Fruit fly (Drosophila melanogaster): ENCODE results near the gene Mkp.
A peak's percentile ranks its signal among the peaks of the same experiment; 100 is the strongest.

Mkp gene

dm6 chr3L:199754-200596 is 15.6 kb upstream of the Mkp start, which contains the start of the genes rno and mri (continued):
- TF ChIP-seq CG4424 (GFP tag; optimal IDR thresholded peaks at IDR 0.05) (peak; percentile 60), nerfin-1 (tag; optimal IDR thresholded peaks at IDR 0.05) (peak; percentile 36), hb (GFP tag; IDR thresholded peaks at IDR 0.05; ENCODE audit: partially characterized antibody) (peak; percentile 87), Usf (GFP tag; optimal IDR thresholded peaks at IDR 0.05) (peak; percentile 50), pum (GFP tag; optimal IDR thresholded peaks at IDR 0.05) (peak; percentile 20), ase (GFP tag; IDR thresholded peaks at IDR 0.05) (peak; percentile 69; the same call in 2 of the 3 replicates), D19A (tag; optimal IDR thresholded peaks at IDR 0.05) (peak; percentile 58), CG16813 (GFP tag; IDR thresholded peaks at IDR 0.05; ENCODE audit: partially characterized antibody) (peak; percentile 95), mam (GFP tag; optimal IDR thresholded peaks at IDR 0.05) (peak; percentile 32), vfl (GFP tag; optimal IDR thresholded peaks at IDR 0.05) (no peak), CG18619 (GFP tag; optimal IDR thresholded peaks at IDR 0.05) (peak; percentile 44), gsb-n (tag; optimal IDR thresholded peaks at IDR 0.05) (peak; percentile 78), Optix (GFP tag; IDR thresholded peaks at IDR 0.05) (peak; percentile 30; the same call in 1 of the 3 replicates), insv (GFP tag; optimal IDR thresholded peaks at IDR 0.05) (no peak), Elba2 (GFP tag; optimal IDR thresholded peaks at IDR 0.05) (peak; percentile 7), CG34224 (GFP tag; IDR thresholded peaks at IDR 0.05; ENCODE audit: partially characterized antibody) (peak; percentile 94), bsh (GFP tag; optimal IDR thresholded peaks at IDR 0.05) (peak in 1 of 2 experiments; percentile 71), pros (GFP tag; optimal IDR thresholded peaks at IDR 0.05) (no peak), croc (GFP tag; conservative IDR thresholded peaks at IDR 0.05) (peak; percentile 19; the same call in 1 of the 3 replicates), fd3F (GFP tag; optimal IDR thresholded peaks at IDR 0.05) (peak; percentile 64), Hsf (GFP tag; optimal IDR thresholded peaks at IDR 0.05) (peak; percentile 9), tgo (GFP tag; IDR thresholded peaks at IDR 0.05) (peak; percentile 77), CG11560 (tag; IDR thresholded peaks at IDR 0.05) (peak; percentile 97), CG15269 (tag; optimal IDR thresholded peaks at IDR 0.05) (peak; percentile 79), CG1024 (GFP tag; IDR thresholded peaks at IDR 0.05) (no peak), CG2712 (tag; optimal IDR thresholded peaks at IDR 0.05) (peak; percentile 86), ara (GFP tag; IDR thresholded peaks at IDR 0.05) (peak; percentile 56; the same call in 1 of the 2 replicates), cato (GFP tag; optimal IDR thresholded peaks at IDR 0.05; ENCODE audit: borderline replicate concordance) (peak; percentile 22), CG11085 (GFP tag; IDR thresholded peaks at IDR 0.05) (peak; percentile 63; the same call in 1 of the 2 replicates), ewg (GFP tag; optimal IDR thresholded peaks at IDR 0.05) (peak; percentile 24), H15 (GFP tag; IDR thresholded peaks at IDR 0.05) (0 out of 3 replicates have a peak, but pooled peaks have one; percentile 41), klu (GFP tag; IDR thresholded peaks at IDR 0.05) (peak; percentile 62; the same call in 1 of the 2 replicates), rib (GFP tag; IDR thresholded peaks at IDR 0.05) (no peak), CG7987 (GFP tag; optimal IDR thresholded peaks at IDR 0.05) (no peak), unpg (GFP tag; optimal IDR thresholded peaks at IDR 0.05) (peak; percentile 67), Chrac-16 (GFP tag; optimal IDR thresholded peaks at IDR 0.05) (peak; percentile 67), CG33557 (GFP tag; optimal IDR thresholded peaks at IDR 0.05) (peak; percentile 61), Spps (tag; optimal IDR thresholded peaks at IDR 0.05) (peak; percentile 15), Dbx (GFP tag; IDR thresholded peaks at IDR 0.05) (peak; percentile 81), CG3065 (GFP tag; optimal IDR thresholded peaks at IDR 0.05) (no peak), lab (GFP tag; optimal IDR thresholded peaks at IDR 0.05) (peak; percentile 67), CG16779 (GFP tag; IDR thresholded peaks at IDR 0.05) (0 out of 2 replicates have a peak, but pooled peaks have one; percentile 21), dmrt11E (tag; optimal IDR thresholded peaks at IDR 0.05) (peak; percentile 76), cwo (GFP tag; optimal IDR thresholded peaks at IDR 0.05) (peak; percentile 51), knrl (GFP tag; IDR thresholded peaks at IDR 0.05; ENCODE audit: partially characterized antibody) (peak; percentile 95), B-H2 (GFP tag; optimal IDR thresholded peaks at IDR 0.05) (peak; percentile 79), B-H1 (GFP tag; IDR thresholded peaks at IDR 0.05) (peak; percentile 65; the same call in 2 of the 3 replicates)

All from whole organism, embryonic.